Fruit fly (Drosophila melanogaster) whole organism, embryonic: ENCODE measurements around the gene CG32432.
A peak's percentile ranks its signal among the peaks of the same experiment; 100 is the strongest.

Experiments used
- B-H1 ChIP-seq: fragments of 200-800 bp; sonication (Bioruptor generic); IDR thresholded peaks from 3 replicates; pipeline ENCODE4 v1.3.6; 2022; ENCODE audit warnings: missing biosample characterization, missing genetic modification characterization
- Bdp1 ChIP-seq: fragments of 200-800 bp; sonication (Bioruptor generic); optimal IDR thresholded peaks from 3 replicates; lab custom pipeline; 2016; ENCODE audit warnings: missing biosample characterization, missing genetic modification characterization
- CG10959 ChIP-seq: fragments of 200-800 bp; sonication (Bioruptor generic); IDR thresholded peaks from 2 replicates; pipeline ENCODE4 v1.3.6; 2022; ENCODE audit warnings: missing biosample characterization, missing genetic modification characterization
- CG12219 ChIP-seq: fragments of 200-800 bp; sonication (Bioruptor generic); optimal IDR thresholded peaks from 3 replicates; lab custom pipeline; 2018; ENCODE audit warnings: missing biosample characterization, mild to moderate bottlenecking, missing genetic modification characterization
- CG13775 ChIP-seq: fragments of 200-800 bp; sonication (Bioruptor generic); optimal IDR thresholded peaks from 3 replicates; lab custom pipeline; 2017; ENCODE audit warnings: missing biosample characterization, mild to moderate bottlenecking, missing genetic modification characterization
- CG15269 ChIP-seq: fragments of 200-800 bp; sonication (Bioruptor generic); optimal IDR thresholded peaks from 2 replicates; lab custom pipeline; 2018; ENCODE audit warnings: missing biosample characterization, mild to moderate bottlenecking, missing genetic modification characterization, moderate library complexity
- CG16815 ChIP-seq: fragments of 200-800 bp; sonication (Bioruptor generic); optimal IDR thresholded peaks from 3 replicates; lab custom pipeline; 2017; ENCODE audit warnings: missing biosample characterization, mild to moderate bottlenecking, missing genetic modification characterization
- CG16863 ChIP-seq: fragments of 200-800 bp; sonication (Bioruptor generic); optimal IDR thresholded peaks from 3 replicates; lab custom pipeline; 2016; ENCODE audit warnings: missing biosample characterization, missing genetic modification characterization
- CG2199 ChIP-seq: fragments of 200-800 bp; sonication (Bioruptor generic); IDR thresholded peaks from 3 replicates; pipeline ENCODE4 v1.3.6; 2022; ENCODE audit warnings: missing biosample characterization, missing genetic modification characterization
- CG2202 ChIP-seq: fragments of 200-800 bp; sonication (Bioruptor generic); optimal IDR thresholded peaks from 2 replicates; lab custom pipeline; 2018; ENCODE audit warnings: missing biosample characterization, mild to moderate bottlenecking, missing genetic modification characterization
- CG31441 ChIP-seq: fragments of 200-800 bp; sonication (Bioruptor generic); IDR thresholded peaks from 2 replicates; pipeline ENCODE4 v1.3.6; 2022; ENCODE audit warnings: missing biosample characterization, missing genetic modification characterization
- CG32532 ChIP-seq: fragments of 200-800 bp; sonication (Bioruptor generic); IDR thresholded peaks from 2 replicates; pipeline ENCODE4 v1.3.6; 2022; ENCODE audit warnings: missing biosample characterization, missing genetic modification characterization
- CG3995 ChIP-seq: fragments of 200-800 bp; sonication (Bioruptor generic); optimal IDR thresholded peaks from 3 replicates; lab custom pipeline; 2016; ENCODE audit warnings: missing biosample characterization, missing genetic modification characterization
- CG4282 ChIP-seq: fragments of 200-800 bp; sonication (Bioruptor generic); optimal IDR thresholded peaks from 2 replicates; lab custom pipeline; 2016; ENCODE audit warnings: missing biosample characterization, missing genetic modification characterization
- CG8924 ChIP-seq: fragments of 200-800 bp; optimal IDR thresholded peaks from 3 replicates; lab custom pipeline; 2019; ENCODE audit warnings: missing biosample characterization, mild to moderate bottlenecking, missing genetic modification characterization, moderate library complexity
- CG9797 ChIP-seq: fragments of 200-800 bp; sonication (Bioruptor generic); optimal IDR thresholded peaks from 3 replicates; lab custom pipeline; 2018; ENCODE audit warnings: missing biosample characterization, mild to moderate bottlenecking, missing genetic modification characterization
- CTCF ChIP-seq: fragments of 200-800 bp; sonication (Bioruptor generic); optimal IDR thresholded peaks from 2 replicates; lab custom pipeline; 2017; ENCODE audit warnings: missing biosample characterization, mild to moderate bottlenecking, missing genetic modification characterization, moderate library complexity
- Camta ChIP-seq: fragments of 200-800 bp; sonication (Bioruptor generic); optimal IDR thresholded peaks from 2 replicates; lab custom pipeline; 2016; ENCODE audit warnings: missing biosample characterization, missing genetic modification characterization
- D19B ChIP-seq: fragments of 200-800 bp; sonication (Bioruptor generic); optimal IDR thresholded peaks from 2 replicates; lab custom pipeline; 2017; ENCODE audit warnings: missing biosample characterization, mild to moderate bottlenecking, missing genetic modification characterization
- Dek ChIP-seq: fragments of 200-800 bp; sonication (Bioruptor generic); optimal IDR thresholded peaks from 3 replicates; lab custom pipeline; 2019; ENCODE audit warnings: missing biosample characterization, mild to moderate bottlenecking, missing genetic modification characterization, moderate library complexity
- Dll ChIP-seq: fragments of 200-800 bp; sonication (Bioruptor generic); IDR thresholded peaks from 4 replicates; pipeline ENCODE4 v1.3.6; 2022; ENCODE audit warnings: missing biosample characterization, missing genetic modification characterization; ENCODE audit not compliant: partially characterized antibody
- Hr78 ChIP-seq, 2 experiments: fragments of 200-800 bp in 1 of 2; fragments of >200 bp in 1 of 2; sonication (Bioruptor generic) in 1 of 2; optimal IDR thresholded peaks; 2 replicates each; lab custom pipeline; 2017 to 2019; ENCODE audit warnings: missing biosample characterization in 2 of 2, missing genetic modification characterization in 2 of 2, mild to moderate bottlenecking in 1 of 2, moderate library complexity in 1 of 2
- Lim3 ChIP-seq: fragments of 200-800 bp; sonication (Bioruptor generic); IDR thresholded peaks from 2 replicates; pipeline ENCODE4 v1.3.6; 2022; ENCODE audit warnings: missing biosample characterization, missing genetic modification characterization
- MBD-R2 ChIP-seq: fragments of 200-800 bp; sonication (Bioruptor generic); IDR thresholded peaks from 2 replicates; pipeline ENCODE4 v1.3.6; 2022; ENCODE audit warnings: missing biosample characterization, missing genetic modification characterization
- MESR4 ChIP-seq: fragments of 200-800 bp; sonication (Bioruptor generic); optimal IDR thresholded peaks from 2 replicates; lab custom pipeline; 2018; ENCODE audit warnings: missing biosample characterization, mild to moderate bottlenecking, missing genetic modification characterization, moderate library complexity
- Mrtf ChIP-seq: fragments of 200-800 bp; sonication (Bioruptor generic); IDR thresholded peaks from 3 replicates; pipeline ENCODE4 v1.3.6; 2022; ENCODE audit warnings: missing biosample characterization, missing genetic modification characterization
- Ravus ChIP-seq: fragments of 200-800 bp; sonication (Bioruptor generic); IDR thresholded peaks from 2 replicates; pipeline ENCODE4 v1.3.6; 2022; ENCODE audit warnings: missing biosample characterization, missing genetic modification characterization
- Rfx ChIP-seq: fragments of 200-800 bp; sonication (Bioruptor generic); IDR thresholded peaks from 2 replicates; pipeline ENCODE4 v1.3.6; 2022; ENCODE audit warnings: missing biosample characterization, missing genetic modification characterization
- Side ChIP-seq: fragments of 200-800 bp; sonication (Bioruptor generic); optimal IDR thresholded peaks from 2 replicates; lab custom pipeline; 2016; ENCODE audit warnings: missing biosample characterization, missing genetic modification characterization
- Six4 ChIP-seq: fragments of 200-800 bp; sonication (Bioruptor generic); optimal IDR thresholded peaks from 2 replicates; lab custom pipeline; 2016; ENCODE audit warnings: missing biosample characterization, missing genetic modification characterization
- Sry-δ ChIP-seq: fragments of 200-800 bp; sonication (Bioruptor generic); optimal IDR thresholded peaks from 2 replicates; lab custom pipeline; 2016; ENCODE audit warnings: missing biosample characterization, missing genetic modification characterization
- Vsx1 ChIP-seq: fragments of 200-800 bp; sonication (Bioruptor generic); optimal IDR thresholded peaks from 2 replicates; lab custom pipeline; 2017; ENCODE audit warnings: missing biosample characterization, mild to moderate bottlenecking, missing genetic modification characterization, missing genetic modification reagents
- Xrp1 ChIP-seq: fragments of 200-800 bp; sonication (Bioruptor generic); IDR thresholded peaks from 2 replicates; pipeline ENCODE4 v1.3.6; 2022; ENCODE audit warnings: missing biosample characterization, missing genetic modification characterization
- ato ChIP-seq: fragments of 200-800 bp; sonication (Bioruptor generic); IDR thresholded peaks from 2 replicates; pipeline ENCODE4 v1.3.6; 2022; ENCODE audit warnings: missing biosample characterization, missing genetic modification characterization; ENCODE audit not compliant: partially characterized antibody
- gt ChIP-seq: fragments of 200-800 bp; sonication (Bioruptor generic); IDR thresholded peaks from 2 replicates; pipeline ENCODE4 v1.3.6; 2022; ENCODE audit warnings: missing biosample characterization, missing genetic modification characterization
- kay ChIP-seq: fragments of 200-800 bp; sonication (Bioruptor generic); optimal IDR thresholded peaks from 2 replicates; lab custom pipeline; 2016; ENCODE audit warnings: missing biosample characterization, missing genetic modification characterization
- klu ChIP-seq: fragments of 200-800 bp; sonication (Bioruptor generic); IDR thresholded peaks from 2 replicates; pipeline ENCODE4 v1.3.6; 2022; ENCODE audit warnings: missing biosample characterization, missing genetic modification characterization
- lmd ChIP-seq: fragments of 200-800 bp; sonication (Bioruptor generic); IDR thresholded peaks from 2 replicates; pipeline ENCODE4 v1.3.6; 2022; ENCODE audit warnings: missing biosample characterization, missing genetic modification characterization
- maf-S ChIP-seq: fragments of 200-800 bp; sonication (Bioruptor generic); optimal IDR thresholded peaks from 2 replicates; lab custom pipeline; 2016; ENCODE audit warnings: missing biosample characterization, missing genetic modification characterization
- nom ChIP-seq: fragments of 200-800 bp; sonication (Bioruptor generic); optimal IDR thresholded peaks from 2 replicates; lab custom pipeline; 2017; ENCODE audit warnings: missing biosample characterization, missing genetic modification characterization, mild to moderate bottlenecking, moderate library complexity, missing genetic modification reagents
- org-1 ChIP-seq: fragments of 200-800 bp; sonication (Bioruptor generic); optimal IDR thresholded peaks from 2 replicates; lab custom pipeline; 2017; ENCODE audit warnings: missing biosample characterization, missing genetic modification characterization
- pho ChIP-seq: fragments of 200-800 bp; sonication (Bioruptor generic); optimal IDR thresholded peaks from 2 replicates; lab custom pipeline; 2016; ENCODE audit warnings: missing biosample characterization, missing genetic modification characterization
- rib ChIP-seq: fragments of 200-800 bp; sonication (Bioruptor generic); IDR thresholded peaks from 2 replicates; pipeline ENCODE4 v1.3.6; 2022; ENCODE audit warnings: missing biosample characterization, missing genetic modification characterization
- sc ChIP-seq, 3 experiments: fragments of >200 bp in 2 of 3; fragments of 200-800 bp in 1 of 3; sonication (Bioruptor generic) in 1 of 3; optimal IDR thresholded peaks; 2 replicates in 2 of 3; 3 replicates in 1 of 3; lab custom pipeline; 2017; ENCODE audit warnings: mild to moderate bottlenecking in 1 of 3, missing biosample characterization in 1 of 3, missing genetic modification characterization in 1 of 3, missing genetic modification reagents in 1 of 3
- sens-2 ChIP-seq: fragments of 200-800 bp; sonication (Bioruptor generic); IDR thresholded peaks from 2 replicates; pipeline ENCODE4 v1.3.6; 2022; ENCODE audit warnings: missing biosample characterization, missing genetic modification characterization
- sima ChIP-seq: fragments of 200-800 bp; sonication (Bioruptor generic); optimal IDR thresholded peaks from 2 replicates; lab custom pipeline; 2016; ENCODE audit warnings: missing biosample characterization, missing genetic modification characterization
- slbo ChIP-seq: fragments of 200-800 bp; sonication (Bioruptor generic); IDR thresholded peaks from 2 replicates; pipeline ENCODE4 v1.3.6; 2022; ENCODE audit warnings: missing biosample characterization, missing genetic modification characterization
- trh ChIP-seq: fragments of 200-800 bp; sonication (Bioruptor generic); optimal IDR thresholded peaks from 2 replicates; lab custom pipeline; 2016; ENCODE audit warnings: missing biosample characterization, missing genetic modification characterization
- unpg ChIP-seq: fragments of 200-800 bp; sonication (Bioruptor generic); optimal IDR thresholded peaks from 3 replicates; lab custom pipeline; 2018; ENCODE audit warnings: missing biosample characterization, mild to moderate bottlenecking, missing genetic modification characterization, moderate library complexity
- vnd ChIP-seq: fragments of 200-800 bp; sonication (Bioruptor generic); IDR thresholded peaks from 3 replicates; pipeline ENCODE4 v1.3.6; 2022; ENCODE audit warnings: missing biosample characterization, missing genetic modification characterization; ENCODE audit not compliant: partially characterized antibody
- zen ChIP-seq: fragments of 200-800 bp; sonication (Bioruptor generic); optimal IDR thresholded peaks from 3 replicates; lab custom pipeline; 2018; ENCODE audit warnings: missing biosample characterization, mild to moderate bottlenecking, missing genetic modification characterization, moderate library complexity

CG32432 gene

DNA sequence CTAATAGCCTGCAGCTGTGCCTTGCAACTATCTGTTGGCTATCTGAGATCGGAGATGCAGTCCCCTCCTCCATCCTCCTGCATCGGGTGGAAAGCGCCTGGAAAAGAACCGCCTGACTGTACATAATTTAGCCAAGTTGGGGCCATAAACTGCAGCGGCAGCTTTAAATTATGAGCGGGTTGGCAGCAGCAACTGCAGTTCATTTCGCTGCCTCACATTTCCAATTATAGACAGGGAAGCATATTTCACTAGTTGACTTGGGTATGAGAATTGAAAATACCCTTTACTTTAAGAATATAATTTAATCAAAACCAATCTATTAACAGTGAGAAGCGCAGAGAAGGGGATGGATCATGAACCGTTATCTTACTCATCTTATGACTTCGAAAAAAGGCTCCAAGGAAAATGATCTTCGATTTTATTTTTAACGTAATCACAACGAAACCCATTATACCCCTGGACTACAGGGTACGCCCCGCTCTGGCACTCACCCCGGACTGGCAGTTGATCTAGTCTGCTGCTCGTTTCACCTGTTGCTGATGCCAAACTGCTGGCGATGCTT, 38.1 kb upstream of the CG32432 start (continued):
- no peak for TF ChIP-seq ato (GFP tag; lab: Robert Waterston, UW)
- peak; percentile 47 for TF ChIP-seq zen (tag; lab: Kevin White, UChicago)
- TF ChIP-seq CG31441 (GFP tag; lab: Robert Waterston, UW), result peak; percentile 69
- no peak for TF ChIP-seq Mrtf (GFP tag; lab: Robert Waterston, UW)
- no peak for TF ChIP-seq klu (GFP tag; lab: Robert Waterston, UW)
- peak; percentile 59 for TF ChIP-seq CG2202 (tag; lab: Kevin White, UChicago)
- peak; percentile 46 for TF ChIP-seq CG16815
- no peak for TF ChIP-seq CG4282 (GFP tag; lab: Kevin White, UChicago)
- peak; percentile 81 for TF ChIP-seq Xrp1 (GFP tag; lab: Robert Waterston, UW)
- no peak for TF ChIP-seq rib (GFP tag; lab: Robert Waterston, UW)
- peak; percentile 70 for TF ChIP-seq CG10959 (GFP tag; lab: Robert Waterston, UW)
- no peak for TF ChIP-seq Side
- peak; percentile 53 for TF ChIP-seq unpg (GFP tag; lab: Kevin White, UChicago)
- peak; percentile 10; the same call in 1 of the 2 replicates for TF ChIP-seq sens-2 (GFP tag; lab: Robert Waterston, UW)
- TF ChIP-seq Lim3 (GFP tag; lab: Robert Waterston, UW), result no peak
- TF ChIP-seq Dek (tag; lab: Kevin White, UChicago), result no peak
- no peak for TF ChIP-seq gt
- no peak for TF ChIP-seq CG3995 (GFP tag; lab: Kevin White, UChicago)
- peak; percentile 22; the same call in 1 of the 3 replicates for TF ChIP-seq B-H1 (GFP tag; lab: Robert Waterston, UW)
- TF ChIP-seq Vsx1 (GFP tag; lab: Kevin White, UChicago), result no peak
- peak; percentile 56 for TF ChIP-seq CG8924 (tag; lab: Kevin White, UChicago)
- no peak for TF ChIP-seq org-1
- TF ChIP-seq Bdp1 (GFP tag; lab: Kevin White, UChicago), result no peak
- no peak for TF ChIP-seq slbo (GFP tag; lab: Robert Waterston, UW)
- TF ChIP-seq MBD-R2 (GFP tag; lab: Robert Waterston, UW), result no peak
- TF ChIP-seq CG16863, result peak; percentile 6
- no peak for TF ChIP-seq kay (GFP tag; lab: Kevin White, UChicago)
- TF ChIP-seq vnd (GFP tag; lab: Robert Waterston, UW), result no peak
- TF ChIP-seq sima (GFP tag; lab: Kevin White, UChicago), result no peak
- peak; percentile 65 for TF ChIP-seq D19B (GFP tag; lab: Kevin White, UChicago)
- no peak for TF ChIP-seq sc (optimal IDR thresholded peaks at IDR 0.05; lab: Kevin White, UChicago)
- TF ChIP-seq sc (GFP tag; optimal IDR thresholded peaks at IDR 0.05; lab: Kevin White, UChicago), result peak; percentile 33
- no peak for TF ChIP-seq Dll (GFP tag; lab: Robert Waterston, UW)
- TF ChIP-seq MESR4 (GFP tag; lab: Kevin White, UChicago), result no peak
- TF ChIP-seq Hr78 (GFP tag; optimal IDR thresholded peaks at IDR 0.05; lab: Kevin White, UChicago), result no peak
- no peak for TF ChIP-seq CTCF
- peak; percentile 33 for TF ChIP-seq Camta (GFP tag; lab: Kevin White, UChicago)
- TF ChIP-seq Sry-δ (GFP tag; lab: Kevin White, UChicago), result no peak
- TF ChIP-seq Ravus, result no peak
- TF ChIP-seq CG2199 (GFP tag; lab: Robert Waterston, UW), result 0 out of 3 replicates have a peak, but pooled peaks have one; percentile 62
- TF ChIP-seq Rfx, result no peak
- TF ChIP-seq CG9797 (GFP tag; lab: Kevin White, UChicago), result no peak
- TF ChIP-seq maf-S (GFP tag; lab: Kevin White, UChicago), result peak; percentile 15
- TF ChIP-seq pho (GFP tag; lab: Kevin White, UChicago), result no peak
- TF ChIP-seq trh, result peak; percentile 9
- TF ChIP-seq Six4, result peak; percentile 3
- TF ChIP-seq nom (GFP tag; lab: Kevin White, UChicago), result peak; percentile 61
- peak; percentile 39; the same call in 1 of the 2 replicates for TF ChIP-seq lmd (GFP tag; lab: Robert Waterston, UW)
- peak; percentile 30 for TF ChIP-seq CG15269 (tag; lab: Kevin White, UChicago)
- peak; percentile 16 for TF ChIP-seq CG12219 (GFP tag; lab: Kevin White, UChicago)
- no peak for TF ChIP-seq CG32532 (GFP tag; lab: Robert Waterston, UW)
- TF ChIP-seq CG13775 (GFP tag; lab: Kevin White, UChicago), result peak; percentile 37
